Fruit fly (Drosophila melanogaster) whole organism, embryonic: Measurements from ENCODE around the gene TTLL4B.

Experiments used
- Blimp-1 ChIP-seq: fragments of 200-800 bp; sonication (Bioruptor generic); optimal IDR thresholded peaks from 3 replicates; lab custom pipeline; 2018; ENCODE audit warnings: missing biosample characterization, missing genetic modification characterization, mild to moderate bottlenecking, moderate library complexity, missing genetic modification reagents
- CG10267 ChIP-seq: fragments of 200-800 bp; sonication (Bioruptor generic); optimal IDR thresholded peaks from 2 replicates; lab custom pipeline; 2018; ENCODE audit warnings: missing biosample characterization, mild to moderate bottlenecking, missing genetic modification characterization, moderate library complexity
- CG10366 ChIP-seq: fragments of 200-800 bp; sonication (Bioruptor generic); IDR thresholded peaks from 2 replicates; pipeline ENCODE4 v1.3.6; 2022; ENCODE audit warnings: missing biosample characterization, missing genetic modification characterization
- CG11398 ChIP-seq: fragments of 200-800 bp; sonication (Bioruptor generic); optimal IDR thresholded peaks from 2 replicates; lab custom pipeline; 2016; ENCODE audit warnings: missing biosample characterization, missing genetic modification characterization
- CG11456 ChIP-seq: fragments of 200-800 bp; sonication (Bioruptor generic); IDR thresholded peaks from 3 replicates; pipeline ENCODE4 v1.3.6; 2022; ENCODE audit warnings: missing biosample characterization, missing genetic modification characterization
- CG12071 ChIP-seq: fragments of 200-800 bp; sonication (Bioruptor generic); optimal IDR thresholded peaks from 3 replicates; lab custom pipeline; 2018; ENCODE audit warnings: missing biosample characterization, mild to moderate bottlenecking, missing genetic modification characterization
- CG12219 ChIP-seq: fragments of 200-800 bp; sonication (Bioruptor generic); optimal IDR thresholded peaks from 3 replicates; lab custom pipeline; 2018; ENCODE audit warnings: missing biosample characterization, mild to moderate bottlenecking, missing genetic modification characterization
- CG12744 ChIP-seq: fragments of 200-800 bp; sonication (Bioruptor generic); optimal IDR thresholded peaks from 2 replicates; lab custom pipeline; 2016; ENCODE audit warnings: missing biosample characterization, missing genetic modification characterization
- CG13296 ChIP-seq: fragments of 200-800 bp; sonication (Bioruptor generic); optimal IDR thresholded peaks from 3 replicates; lab custom pipeline; 2018; ENCODE audit warnings: missing biosample characterization, mild to moderate bottlenecking, missing genetic modification characterization
- CG13775 ChIP-seq: fragments of 200-800 bp; sonication (Bioruptor generic); optimal IDR thresholded peaks from 3 replicates; lab custom pipeline; 2017; ENCODE audit warnings: missing biosample characterization, mild to moderate bottlenecking, missing genetic modification characterization
- CG14710 ChIP-seq: fragments of 200-800 bp; sonication (Bioruptor generic); optimal IDR thresholded peaks from 3 replicates; lab custom pipeline; 2019; ENCODE audit warnings: missing biosample characterization, mild to moderate bottlenecking, missing genetic modification characterization, moderate library complexity
- CG14965 ChIP-seq: fragments of 200-800 bp; sonication (Bioruptor generic); optimal IDR thresholded peaks from 2 replicates; lab custom pipeline; 2016; ENCODE audit warnings: missing biosample characterization, missing genetic modification characterization, borderline replicate concordance
- CG15601 ChIP-seq: fragments of 200-800 bp; sonication (Bioruptor generic); optimal IDR thresholded peaks from 3 replicates; lab custom pipeline; 2019; ENCODE audit warnings: missing biosample characterization, mild to moderate bottlenecking, missing genetic modification characterization, moderate library complexity
- CG1602 ChIP-seq: fragments of 200-800 bp; sonication (Bioruptor generic); optimal IDR thresholded peaks from 3 replicates; lab custom pipeline; 2016; ENCODE audit warnings: missing biosample characterization, missing genetic modification characterization
- CG16815 ChIP-seq: fragments of 200-800 bp; sonication (Bioruptor generic); optimal IDR thresholded peaks from 3 replicates; lab custom pipeline; 2017; ENCODE audit warnings: missing biosample characterization, mild to moderate bottlenecking, missing genetic modification characterization
- CG16863 ChIP-seq: fragments of 200-800 bp; sonication (Bioruptor generic); optimal IDR thresholded peaks from 3 replicates; lab custom pipeline; 2016; ENCODE audit warnings: missing biosample characterization, missing genetic modification characterization
- CG2129 ChIP-seq: fragments of 200-800 bp; sonication (Bioruptor generic); IDR thresholded peaks from 2 replicates; pipeline ENCODE4 v1.3.6; 2022; ENCODE audit warnings: missing biosample characterization, missing genetic modification characterization; ENCODE audit not compliant: partially characterized antibody
- CG2202 ChIP-seq: fragments of 200-800 bp; sonication (Bioruptor generic); optimal IDR thresholded peaks from 2 replicates; lab custom pipeline; 2018; ENCODE audit warnings: missing biosample characterization, mild to moderate bottlenecking, missing genetic modification characterization
- CG2875 ChIP-seq: fragments of 200-800 bp; sonication (Bioruptor generic); optimal IDR thresholded peaks from 2 replicates; lab custom pipeline; 2017; ENCODE audit warnings: missing biosample characterization, mild to moderate bottlenecking, missing genetic modification characterization, missing genetic modification reagents
- CG31441 ChIP-seq: fragments of 200-800 bp; sonication (Bioruptor generic); IDR thresholded peaks from 2 replicates; pipeline ENCODE4 v1.3.6; 2022; ENCODE audit warnings: missing biosample characterization, missing genetic modification characterization
- CG32767 ChIP-seq: fragments of 200-800 bp; sonication (Bioruptor generic); IDR thresholded peaks from 2 replicates; pipeline ENCODE4 v1.3.6; 2022; ENCODE audit warnings: missing biosample characterization, missing genetic modification characterization
- CG42726 ChIP-seq: fragments of 200-800 bp; sonication (Bioruptor generic); IDR thresholded peaks from 2 replicates; pipeline ENCODE4 v1.3.6; 2022; ENCODE audit warnings: missing biosample characterization, missing genetic modification characterization; ENCODE audit not compliant: partially characterized antibody
- CG4360 ChIP-seq: fragments of 200-800 bp; sonication (Bioruptor generic); IDR thresholded peaks from 2 replicates; pipeline ENCODE4 v1.3.6; 2022; ENCODE audit warnings: missing biosample characterization, missing genetic modification characterization
- CG6272 ChIP-seq: fragments of 200-800 bp; sonication (Bioruptor generic); IDR thresholded peaks from 2 replicates; pipeline ENCODE4 v1.3.6; 2022; ENCODE audit warnings: missing biosample characterization, missing genetic modification characterization
- CG7357 ChIP-seq: fragments of 200-800 bp; sonication (Bioruptor generic); IDR thresholded peaks from 3 replicates; pipeline ENCODE4 v1.3.6; 2022; ENCODE audit warnings: missing biosample characterization, missing genetic modification characterization
- CG7556 ChIP-seq: fragments of 200-800 bp; sonication (Bioruptor generic); optimal IDR thresholded peaks from 2 replicates; lab custom pipeline; 2017; ENCODE audit warnings: missing biosample characterization, mild to moderate bottlenecking, missing genetic modification characterization
- CG9609 ChIP-seq: fragments of 200-800 bp; sonication (Bioruptor generic); optimal IDR thresholded peaks from 3 replicates; lab custom pipeline; 2016; ENCODE audit warnings: missing biosample characterization, missing genetic modification characterization
- CG9727 ChIP-seq: fragments of 200-800 bp; sonication (Bioruptor generic); optimal IDR thresholded peaks from 3 replicates; lab custom pipeline; 2017; ENCODE audit warnings: missing biosample characterization, mild to moderate bottlenecking, missing genetic modification characterization
- D19B ChIP-seq: fragments of 200-800 bp; sonication (Bioruptor generic); optimal IDR thresholded peaks from 2 replicates; lab custom pipeline; 2017; ENCODE audit warnings: missing biosample characterization, mild to moderate bottlenecking, missing genetic modification characterization
- Dll ChIP-seq: fragments of 200-800 bp; sonication (Bioruptor generic); IDR thresholded peaks from 4 replicates; pipeline ENCODE4 v1.3.6; 2022; ENCODE audit warnings: missing biosample characterization, missing genetic modification characterization; ENCODE audit not compliant: partially characterized antibody
- Fer2 ChIP-seq: fragments of 200-800 bp; sonication (Bioruptor generic); optimal IDR thresholded peaks from 2 replicates; lab custom pipeline; 2018; ENCODE audit warnings: missing biosample characterization, mild to moderate bottlenecking, missing genetic modification characterization, moderate library complexity
- Gsc ChIP-seq: fragments of 200-800 bp; sonication (Bioruptor generic); IDR thresholded peaks from 2 replicates; pipeline ENCODE4 v1.3.6; 2022; ENCODE audit warnings: missing biosample characterization, missing genetic modification characterization
- HLH54F ChIP-seq: fragments of 200-800 bp; sonication (Bioruptor generic); optimal IDR thresholded peaks from 3 replicates; lab custom pipeline; 2016; ENCODE audit warnings: missing biosample characterization, missing genetic modification characterization
- Med ChIP-seq: fragments of 200-800 bp; sonication (Bioruptor generic); peaks from one replicate; lab custom pipeline; 2016; ENCODE audit warnings: missing biosample characterization, missing genetic modification characterization, mild to moderate bottlenecking, inconsistent platforms, moderate library complexity
- Ptx1 ChIP-seq: fragments of 200-800 bp; sonication (Bioruptor generic); IDR thresholded peaks from 2 replicates; pipeline ENCODE4 v1.3.6; 2022; ENCODE audit warnings: missing biosample characterization, missing genetic modification characterization
- Scr ChIP-seq: fragments of 200-800 bp; sonication (Bioruptor generic); IDR thresholded peaks from 2 replicates; pipeline ENCODE4 v1.3.6; 2022; ENCODE audit warnings: missing biosample characterization, missing genetic modification characterization; ENCODE audit not compliant: partially characterized antibody
- Trl ChIP-seq, 3 experiments: fragments of >200 bp in 2 of 3; fragments of 200-800 bp in 1 of 3; sonication (Bioruptor generic) in 1 of 3; optimal IDR thresholded peaks; 2 replicates in 1 of 3; 3 replicates in 2 of 3; lab custom pipeline; 2016 to 2017; ENCODE audit warnings: missing biosample characterization in 1 of 3, missing genetic modification characterization in 1 of 3
- ab ChIP-seq: fragments of 200-800 bp; sonication (Bioruptor generic); optimal IDR thresholded peaks from 2 replicates; lab custom pipeline; 2016; ENCODE audit warnings: missing biosample characterization, missing genetic modification characterization
- ato ChIP-seq: fragments of 200-800 bp; sonication (Bioruptor generic); IDR thresholded peaks from 2 replicates; pipeline ENCODE4 v1.3.6; 2022; ENCODE audit warnings: missing biosample characterization, missing genetic modification characterization; ENCODE audit not compliant: partially characterized antibody
- chif ChIP-seq, 2 experiments: fragments of 200-800 bp; sonication (Bioruptor generic); optimal IDR thresholded peaks; 3 replicates each; lab custom pipeline; 2016; ENCODE audit warnings: missing biosample characterization in 2 of 2, missing genetic modification characterization in 2 of 2
- dan ChIP-seq: fragments of 200-800 bp; sonication (Bioruptor generic); IDR thresholded peaks from 2 replicates; pipeline ENCODE4 v1.3.6; 2022; ENCODE audit warnings: missing biosample characterization, missing genetic modification characterization
- disco-r ChIP-seq: fragments of 200-800 bp; sonication (Bioruptor generic); optimal IDR thresholded peaks from 2 replicates; lab custom pipeline; 2016; ENCODE audit warnings: missing biosample characterization, missing genetic modification characterization
- eyg ChIP-seq: fragments of 200-800 bp; sonication (Bioruptor generic); optimal IDR thresholded peaks from 3 replicates; lab custom pipeline; 2016; ENCODE audit warnings: missing biosample characterization, missing genetic modification characterization
- fd102C ChIP-seq: fragments of 200-800 bp; sonication (Bioruptor generic); optimal IDR thresholded peaks from 2 replicates; lab custom pipeline; 2018; ENCODE audit warnings: missing biosample characterization, mild to moderate bottlenecking, missing genetic modification characterization, moderate library complexity
- fd3F ChIP-seq: fragments of 200-800 bp; sonication (Bioruptor generic); optimal IDR thresholded peaks from 2 replicates; lab custom pipeline; 2018; ENCODE audit warnings: missing biosample characterization, mild to moderate bottlenecking, missing genetic modification characterization, moderate library complexity
- gem ChIP-seq: fragments of 200-800 bp; sonication (Bioruptor generic); optimal IDR thresholded peaks from 2 replicates; lab custom pipeline; 2019; ENCODE audit warnings: missing biosample characterization, mild to moderate bottlenecking, missing genetic modification characterization, moderate library complexity
- grau ChIP-seq: fragments of 200-800 bp; optimal IDR thresholded peaks from 3 replicates; lab custom pipeline; 2019; ENCODE audit warnings: missing biosample characterization, mild to moderate bottlenecking, missing genetic modification characterization, moderate library complexity
- sim ChIP-seq: fragments of 200-800 bp; sonication (Bioruptor generic); IDR thresholded peaks from 2 replicates; pipeline ENCODE4 v1.3.6; 2022; ENCODE audit warnings: missing biosample characterization, missing genetic modification characterization
- sima ChIP-seq: fragments of 200-800 bp; sonication (Bioruptor generic); optimal IDR thresholded peaks from 2 replicates; lab custom pipeline; 2016; ENCODE audit warnings: missing biosample characterization, missing genetic modification characterization
- tin ChIP-seq: fragments of 200-800 bp; sonication (Bioruptor generic); optimal IDR thresholded peaks from 3 replicates; lab custom pipeline; 2016; ENCODE audit warnings: missing biosample characterization, missing genetic modification characterization

TTLL4B gene

dm6 chr2L:3861388-3861787, 1.1 kb upstream of the TTLL4B start (continued):
- peak; percentile 65 for TF ChIP-seq CG13775
- no peak for TF ChIP-seq D19B
- TF ChIP-seq CG42726 (GFP tag; lab: Robert Waterston, UW) = no peak
- TF ChIP-seq CG14965 (GFP tag; lab: Kevin White, UChicago) = no peak
- TF ChIP-seq CG1602 (GFP tag; lab: Kevin White, UChicago) = peak; percentile 61
- no peak for TF ChIP-seq Trl (optimal IDR thresholded peaks at IDR 0.05; lab: Kevin White, UChicago)
- peak; percentile 25 for TF ChIP-seq Trl (GFP tag; optimal IDR thresholded peaks at IDR 0.05; lab: Kevin White, UChicago)
- TF ChIP-seq Dll = no peak
- TF ChIP-seq CG31441 (GFP tag; lab: Robert Waterston, UW) = peak; percentile 41; the same call in 1 of the 2 replicates
- no peak for TF ChIP-seq Gsc (GFP tag; lab: Robert Waterston, UW)
- TF ChIP-seq Med = peak; percentile 83
- no peak for TF ChIP-seq CG12219
- peak; percentile 8 for TF ChIP-seq disco-r (GFP tag; lab: Kevin White, UChicago)
- peak; percentile 19 for TF ChIP-seq CG12744 (GFP tag; lab: Kevin White, UChicago)
- TF ChIP-seq CG7556 (GFP tag; lab: Kevin White, UChicago) = peak; percentile 23
- TF ChIP-seq dan = peak; percentile 27; the same call in 1 of the 2 replicates
- no peak for TF ChIP-seq sima (GFP tag; lab: Kevin White, UChicago)
- TF ChIP-seq CG2202 (tag; lab: Kevin White, UChicago) = peak; percentile 68
- TF ChIP-seq gem = peak; percentile 80
- peak; percentile 76 for TF ChIP-seq CG4360
- TF ChIP-seq sim (GFP tag; lab: Robert Waterston, UW) = peak; percentile 66
- no peak for TF ChIP-seq CG7357 (GFP tag; lab: Robert Waterston, UW)
- TF ChIP-seq fd102C (GFP tag; lab: Kevin White, UChicago) = peak; percentile 89
- no peak for TF ChIP-seq CG15601 (tag; lab: Kevin White, UChicago)
- TF ChIP-seq CG16863 (GFP tag; lab: Kevin White, UChicago) = peak; percentile 49
- TF ChIP-seq CG6272 = no peak
- TF ChIP-seq CG9727 (GFP tag; lab: Kevin White, UChicago) = peak; percentile 86
- TF ChIP-seq CG11398 (GFP tag; lab: Kevin White, UChicago) = no peak
- peak; percentile 62 for TF ChIP-seq tin (GFP tag; lab: Kevin White, UChicago)
- no peak for TF ChIP-seq CG11456 (GFP tag; lab: Robert Waterston, UW)
- no peak for TF ChIP-seq CG12071
- no peak for TF ChIP-seq CG10366 (GFP tag; lab: Robert Waterston, UW)
- TF ChIP-seq CG2129 (GFP tag; lab: Robert Waterston, UW) = no peak
- TF ChIP-seq CG13296 (GFP tag; lab: Kevin White, UChicago) = no peak
- TF ChIP-seq Fer2 = no peak
- TF ChIP-seq chif (GFP tag; optimal IDR thresholded peaks at IDR 0.05; lab: Kevin White, UChicago) = peak; percentile 28 to 78
- no peak for TF ChIP-seq HLH54F (GFP tag; lab: Kevin White, UChicago)
- 0 out of 2 replicates have a peak, but pooled peaks have one; percentile 31 for TF ChIP-seq CG32767 (GFP tag; lab: Robert Waterston, UW)
- no peak for TF ChIP-seq Scr
- no peak for TF ChIP-seq fd3F (GFP tag; lab: Kevin White, UChicago)
- peak; percentile 56 for TF ChIP-seq CG14710 (tag; lab: Kevin White, UChicago)
- TF ChIP-seq CG16815 (GFP tag; lab: Kevin White, UChicago) = peak; percentile 65
- no peak for TF ChIP-seq Blimp-1 (GFP tag; lab: Kevin White, UChicago)
- peak; percentile 54 for TF ChIP-seq CG9609 (GFP tag; lab: Kevin White, UChicago)
- peak; percentile 10 for TF ChIP-seq CG2875
- peak; percentile 38 for TF ChIP-seq grau (tag; lab: Kevin White, UChicago)
- TF ChIP-seq ato (GFP tag; lab: Robert Waterston, UW) = no peak
- no peak for TF ChIP-seq eyg (GFP tag; lab: Kevin White, UChicago)
- TF ChIP-seq CG10267 (tag; lab: Kevin White, UChicago) = peak; percentile 77
- no peak for TF ChIP-seq Ptx1 (GFP tag; lab: Robert Waterston, UW)
- no peak for TF ChIP-seq ab
